Fruit fly (Drosophila melanogaster): ENCODE results near the gene CG13994.

CG13994 gene

dm6 chr2L:6051212-6051621, 11.6 kb upstream of the CG13994 start (continued):
- TF ChIP-seq toy (GFP tag; IDR thresholded peaks at IDR 0.05) = peak; percentile 76; the same call in 1 of the 2 replicates
- TF ChIP-seq sug (tag; optimal IDR thresholded peaks at IDR 0.05) = peak; percentile 96
- peak; percentile 100 for TF ChIP-seq CG4820 (GFP tag; optimal IDR thresholded peaks at IDR 0.05)
- TF ChIP-seq D19A (tag; optimal IDR thresholded peaks at IDR 0.05) = peak; percentile 95
- peak; percentile 98 for TF ChIP-seq gem (tag; optimal IDR thresholded peaks at IDR 0.05)
- TF ChIP-seq CG13624 (GFP tag; optimal IDR thresholded peaks at IDR 0.05) = peak; percentile 96
- peak; percentile 79 for TF ChIP-seq CG17186 (GFP tag; optimal IDR thresholded peaks at IDR 0.05)
- peak; percentile 73 for TF ChIP-seq CG11093 (GFP tag; IDR thresholded peaks at IDR 0.05)
- peak; percentile 91 for TF ChIP-seq esg (GFP tag; conservative IDR thresholded peaks at IDR 0.05)
- 0 out of 2 replicates have a peak, but pooled peaks have one; percentile 20 for TF ChIP-seq Dref (GFP tag; IDR thresholded peaks at IDR 0.05)
- peak; percentile 66; the same call in 1 of the 2 replicates for TF ChIP-seq gt (GFP tag; IDR thresholded peaks at IDR 0.05)
- peak; percentile 93 for TF ChIP-seq nom (GFP tag; optimal IDR thresholded peaks at IDR 0.05)
- peak; percentile 98 for TF ChIP-seq gro (GFP tag; optimal IDR thresholded peaks at IDR 0.05)
- TF ChIP-seq emc (GFP tag; optimal IDR thresholded peaks at IDR 0.05) = peak; percentile 82
- peak; percentile 95 for TF ChIP-seq nerfin-1 (tag; optimal IDR thresholded peaks at IDR 0.05)
- peak; percentile 93 for TF ChIP-seq lbe (GFP tag; optimal IDR thresholded peaks at IDR 0.05)
- TF ChIP-seq CG6175 (GFP tag; IDR thresholded peaks at IDR 0.05) = no peak
- TF ChIP-seq CG12071 (GFP tag; optimal IDR thresholded peaks at IDR 0.05) = peak; percentile 98
- peak; percentile 94 for TF ChIP-seq bab2 (GFP tag; optimal IDR thresholded peaks at IDR 0.05)
- TF ChIP-seq kni (GFP tag; optimal IDR thresholded peaks at IDR 0.05) = peak; percentile 90
- TF ChIP-seq Meics (GFP tag; optimal IDR thresholded peaks at IDR 0.05) = peak; percentile 97
- peak; percentile 99 for TF ChIP-seq vvl (GFP tag; IDR thresholded peaks at IDR 0.05)
- peak; percentile 90 for TF ChIP-seq CG9437 (GFP tag; optimal IDR thresholded peaks at IDR 0.05)
- no peak for TF ChIP-seq Bgb (GFP tag; IDR thresholded peaks at IDR 0.05; ENCODE audit: partially characterized antibody)
- TF ChIP-seq PHDP (tag; optimal IDR thresholded peaks at IDR 0.05) = peak; percentile 99
- peak; percentile 97 for TF ChIP-seq CG18262 (tag; optimal IDR thresholded peaks at IDR 0.05)
- peak; percentile 50 for TF ChIP-seq CG9215 (GFP tag; IDR thresholded peaks at IDR 0.05)
- peak; percentile 85 for TF ChIP-seq CG8089 (GFP tag; optimal IDR thresholded peaks at IDR 0.05)
- peak; percentile 82 for TF ChIP-seq CG6654 (GFP tag; optimal IDR thresholded peaks at IDR 0.05)
- peak; percentile 96 for TF ChIP-seq fd64A (GFP tag; optimal IDR thresholded peaks at IDR 0.05)
- peak; percentile 33; the same call in 1 of the 2 replicates for TF ChIP-seq GATAe (GFP tag; conservative IDR thresholded peaks at IDR 0.05)
- no peak for TF ChIP-seq sc (optimal IDR thresholded peaks at IDR 0.05)
- peak; percentile 78 for TF ChIP-seq sc (GFP tag; optimal IDR thresholded peaks at IDR 0.05)
- peak; percentile 98 for TF ChIP-seq CG10979 (tag; optimal IDR thresholded peaks at IDR 0.05)
- TF ChIP-seq Dad (GFP tag; optimal IDR thresholded peaks at IDR 0.05) = peak; percentile 97
- peak; percentile 80 for TF ChIP-seq Atf3 (GFP tag; optimal IDR thresholded peaks at IDR 0.05)
- peak; percentile 86 for TF ChIP-seq NK7.1 (GFP tag; optimal IDR thresholded peaks at IDR 0.05)
- no peak for TF ChIP-seq D (optimal IDR thresholded peaks at IDR 0.05)
- peak; percentile 93 for TF ChIP-seq D (GFP tag; optimal IDR thresholded peaks at IDR 0.05)
- peak; percentile 98 for TF ChIP-seq Hmr (GFP tag; optimal IDR thresholded peaks at IDR 0.05)
- TF ChIP-seq ato (GFP tag; IDR thresholded peaks at IDR 0.05; ENCODE audit: partially characterized antibody) = no peak
- TF ChIP-seq maf-S (GFP tag; optimal IDR thresholded peaks at IDR 0.05) = peak; percentile 91
- peak; percentile 97 for TF ChIP-seq row (GFP tag; IDR thresholded peaks at IDR 0.05)
- no peak for TF ChIP-seq prd (optimal IDR thresholded peaks at IDR 0.05)
- peak; percentile 84 for TF ChIP-seq prd (GFP tag; IDR thresholded peaks at IDR 0.05)
- TF ChIP-seq CG16813 (GFP tag; IDR thresholded peaks at IDR 0.05; ENCODE audit: partially characterized antibody) = no peak
- peak; percentile 95 for TF ChIP-seq CG18619 (GFP tag; optimal IDR thresholded peaks at IDR 0.05)
- no peak for TF ChIP-seq knrl (GFP tag; IDR thresholded peaks at IDR 0.05; ENCODE audit: partially characterized antibody)
- peak; percentile 92 to 93 for TF ChIP-seq Pdp1 (GFP tag; optimal IDR thresholded peaks at IDR 0.05)
- no peak for TF ChIP-seq hkb (optimal IDR thresholded peaks at IDR 0.05)
- TF ChIP-seq hkb (GFP tag; IDR thresholded peaks at IDR 0.05) = peak; percentile 99

Measured in whole organism, embryonic.